Fruit fly (Drosophila melanogaster) whole organism, embryonic: ENCODE results near the gene Mlc-c.

Source experiments
- Atf3 ChIP-seq: fragments of 200-800 bp; sonication (Bioruptor generic); optimal IDR thresholded peaks from 3 replicates; lab custom pipeline; 2016; ENCODE audit warnings: missing biosample characterization, missing genetic modification characterization
- Atf6 ChIP-seq: fragments of 200-800 bp; sonication (Bioruptor generic); IDR thresholded peaks from 2 replicates; pipeline ENCODE4 v1.3.6; 2022; ENCODE audit warnings: missing biosample characterization, missing genetic modification characterization
- Bteb2 ChIP-seq: fragments of 200-800 bp; sonication (Bioruptor generic); optimal IDR thresholded peaks from 2 replicates; lab custom pipeline; 2016; ENCODE audit warnings: missing biosample characterization, missing genetic modification characterization
- CG11093 ChIP-seq: fragments of 200-800 bp; sonication (Bioruptor generic); IDR thresholded peaks from 3 replicates; pipeline ENCODE4 v1.3.6; 2022; ENCODE audit warnings: missing biosample characterization, missing genetic modification characterization
- CG12219 ChIP-seq: fragments of 200-800 bp; sonication (Bioruptor generic); optimal IDR thresholded peaks from 3 replicates; lab custom pipeline; 2018; ENCODE audit warnings: missing biosample characterization, mild to moderate bottlenecking, missing genetic modification characterization
- CG12236 ChIP-seq: fragments of 200-800 bp; sonication (Bioruptor generic); optimal IDR thresholded peaks from 2 replicates; lab custom pipeline; 2016; ENCODE audit warnings: missing biosample characterization, missing genetic modification characterization
- CG13296 ChIP-seq: fragments of 200-800 bp; sonication (Bioruptor generic); optimal IDR thresholded peaks from 3 replicates; lab custom pipeline; 2018; ENCODE audit warnings: missing biosample characterization, mild to moderate bottlenecking, missing genetic modification characterization
- CG14050 ChIP-seq: fragments of 200-800 bp; sonication (Bioruptor generic); IDR thresholded peaks from 3 replicates; pipeline ENCODE4 v1.3.6; 2022; ENCODE audit warnings: missing biosample characterization, missing genetic modification characterization
- CG16815 ChIP-seq: fragments of 200-800 bp; sonication (Bioruptor generic); optimal IDR thresholded peaks from 3 replicates; lab custom pipeline; 2017; ENCODE audit warnings: missing biosample characterization, mild to moderate bottlenecking, missing genetic modification characterization
- CG2116 ChIP-seq: fragments of 200-800 bp; sonication (Bioruptor generic); optimal IDR thresholded peaks from 3 replicates; lab custom pipeline; 2018; ENCODE audit warnings: missing biosample characterization, mild to moderate bottlenecking, missing genetic modification characterization
- CG2875 ChIP-seq: fragments of 200-800 bp; sonication (Bioruptor generic); optimal IDR thresholded peaks from 2 replicates; lab custom pipeline; 2017; ENCODE audit warnings: missing biosample characterization, mild to moderate bottlenecking, missing genetic modification characterization, missing genetic modification reagents
- CG2889 ChIP-seq: fragments of 200-800 bp; sonication (Bioruptor generic); IDR thresholded peaks from 3 replicates; pipeline ENCODE4 v1.3.6; 2022; ENCODE audit warnings: missing biosample characterization, missing genetic modification characterization
- CG34422 ChIP-seq: fragments of 200-800 bp; sonication (Bioruptor generic); IDR thresholded peaks from 3 replicates; pipeline ENCODE4 v1.3.6; 2022; ENCODE audit warnings: missing biosample characterization, missing genetic modification characterization
- CG3847 ChIP-seq: fragments of 200-800 bp; sonication (Bioruptor generic); IDR thresholded peaks from 2 replicates; pipeline ENCODE4 v1.3.6; 2022; ENCODE audit warnings: missing biosample characterization, missing genetic modification characterization
- CG4360 ChIP-seq: fragments of 200-800 bp; sonication (Bioruptor generic); IDR thresholded peaks from 2 replicates; pipeline ENCODE4 v1.3.6; 2022; ENCODE audit warnings: missing biosample characterization, missing genetic modification characterization
- CG6272 ChIP-seq: fragments of 200-800 bp; sonication (Bioruptor generic); IDR thresholded peaks from 2 replicates; pipeline ENCODE4 v1.3.6; 2022; ENCODE audit warnings: missing biosample characterization, missing genetic modification characterization
- CG6689 ChIP-seq: fragments of 200-800 bp; sonication (Bioruptor generic); IDR thresholded peaks from 2 replicates; pipeline ENCODE4 v1.3.6; 2022; ENCODE audit warnings: missing biosample characterization, missing genetic modification characterization
- CG6791 ChIP-seq: fragments of 200-800 bp; sonication (Bioruptor generic); IDR thresholded peaks from 3 replicates; pipeline ENCODE4 v1.3.6; 2022; ENCODE audit warnings: missing biosample characterization, missing genetic modification characterization; ENCODE audit not compliant: partially characterized antibody
- CG8388 ChIP-seq: fragments of 200-800 bp; sonication (Bioruptor generic); optimal IDR thresholded peaks from 2 replicates; lab custom pipeline; 2019; ENCODE audit warnings: missing biosample characterization, mild to moderate bottlenecking, missing genetic modification characterization, moderate library complexity
- CG9609 ChIP-seq: fragments of 200-800 bp; sonication (Bioruptor generic); optimal IDR thresholded peaks from 3 replicates; lab custom pipeline; 2016; ENCODE audit warnings: missing biosample characterization, missing genetic modification characterization
- CG9876 ChIP-seq: fragments of 200-800 bp; sonication (Bioruptor generic); optimal IDR thresholded peaks from 2 replicates; lab custom pipeline; 2016; ENCODE audit warnings: missing biosample characterization, missing genetic modification characterization
- Chrac-16 ChIP-seq: fragments of 200-800 bp; sonication (Bioruptor generic); optimal IDR thresholded peaks from 3 replicates; lab custom pipeline; 2016; ENCODE audit warnings: missing biosample characterization, missing genetic modification characterization
- D ChIP-seq, 2 experiments: fragments of 200-800 bp in 1 of 2; fragments of >200 bp in 1 of 2; sonication (Bioruptor generic) in 1 of 2; optimal IDR thresholded peaks; 2 replicates in 1 of 2; 3 replicates in 1 of 2; lab custom pipeline; 2017; ENCODE audit warnings: mild to moderate bottlenecking in 1 of 2, missing biosample characterization in 1 of 2, missing genetic modification characterization in 1 of 2, missing genetic modification reagents in 1 of 2
- Dip2 ChIP-seq: fragments of 200-800 bp; sonication (Bioruptor generic); IDR thresholded peaks from 2 replicates; pipeline ENCODE4 v1.3.6; 2022; ENCODE audit warnings: missing biosample characterization, missing genetic modification characterization
- Dip3 ChIP-seq: fragments of 200-800 bp; sonication (Bioruptor generic); optimal IDR thresholded peaks from 3 replicates; lab custom pipeline; 2016; ENCODE audit warnings: missing biosample characterization, missing genetic modification characterization
- Doc2 ChIP-seq: fragments of 200-800 bp; sonication (Bioruptor generic); IDR thresholded peaks from 2 replicates; pipeline ENCODE4 v1.3.6; 2022; ENCODE audit warnings: missing biosample characterization, missing genetic modification characterization
- Dp ChIP-seq: fragments of 200-800 bp; sonication (Bioruptor generic); optimal IDR thresholded peaks from 2 replicates; lab custom pipeline; 2018; ENCODE audit warnings: missing biosample characterization, mild to moderate bottlenecking, missing genetic modification characterization, moderate library complexity
- ERR ChIP-seq: fragments of 200-800 bp; sonication (Bioruptor generic); optimal IDR thresholded peaks from 2 replicates; lab custom pipeline; 2016; ENCODE audit warnings: missing biosample characterization, missing genetic modification characterization
- HHEX ChIP-seq: fragments of 200-800 bp; sonication (Bioruptor generic); optimal IDR thresholded peaks from 3 replicates; lab custom pipeline; 2017; ENCODE audit warnings: missing biosample characterization, mild to moderate bottlenecking, missing genetic modification characterization, missing genetic modification reagents
- Hmr ChIP-seq: fragments of 200-800 bp; sonication (Bioruptor generic); optimal IDR thresholded peaks from 3 replicates; lab custom pipeline; 2017; ENCODE audit warnings: mild to moderate bottlenecking, missing biosample characterization, missing genetic modification reagents, missing genetic modification characterization
- Max ChIP-seq: fragments of 200-800 bp; sonication (Bioruptor generic); optimal IDR thresholded peaks from 2 replicates; lab custom pipeline; 2016; ENCODE audit warnings: missing biosample characterization, mild to moderate bottlenecking, missing genetic modification characterization
- PHDP ChIP-seq: fragments of 200-800 bp; sonication (Bioruptor generic); optimal IDR thresholded peaks from 3 replicates; lab custom pipeline; 2018; ENCODE audit warnings: missing biosample characterization, mild to moderate bottlenecking, missing genetic modification characterization, moderate library complexity
- Sox102F ChIP-seq: fragments of 200-800 bp; sonication (Bioruptor generic); optimal IDR thresholded peaks from 2 replicates; lab custom pipeline; 2018; ENCODE audit warnings: missing biosample characterization, mild to moderate bottlenecking, missing genetic modification characterization, moderate library complexity
- Xrp1 ChIP-seq: fragments of 200-800 bp; sonication (Bioruptor generic); IDR thresholded peaks from 2 replicates; pipeline ENCODE4 v1.3.6; 2022; ENCODE audit warnings: missing biosample characterization, missing genetic modification characterization
- bsh ChIP-seq, 2 experiments: fragments of 200-800 bp; sonication (Bioruptor generic); optimal IDR thresholded peaks; 2 replicates each; lab custom pipeline; 2017 to 2018; ENCODE audit warnings: mild to moderate bottlenecking in 2 of 2, missing biosample characterization in 2 of 2, missing genetic modification characterization in 2 of 2, moderate library complexity in 1 of 2
- croc ChIP-seq: fragments of 200-800 bp; sonication (Bioruptor generic); conservative IDR thresholded peaks from 3 replicates; pipeline ENCODE4 v1.3.6; 2022; ENCODE audit warnings: missing biosample characterization, missing genetic modification characterization
- dan ChIP-seq: fragments of 200-800 bp; sonication (Bioruptor generic); IDR thresholded peaks from 2 replicates; pipeline ENCODE4 v1.3.6; 2022; ENCODE audit warnings: missing biosample characterization, missing genetic modification characterization
- danr ChIP-seq: fragments of 200-800 bp; sonication (Bioruptor generic); IDR thresholded peaks from 2 replicates; pipeline ENCODE4 v1.3.6; 2022; ENCODE audit warnings: missing biosample characterization, missing genetic modification characterization
- disco-r ChIP-seq: fragments of 200-800 bp; sonication (Bioruptor generic); optimal IDR thresholded peaks from 2 replicates; lab custom pipeline; 2016; ENCODE audit warnings: missing biosample characterization, missing genetic modification characterization
- ftz-f1 ChIP-seq: fragments of 200-800 bp; sonication (Bioruptor generic); optimal IDR thresholded peaks from 2 replicates; lab custom pipeline; 2016; ENCODE audit warnings: missing biosample characterization, missing genetic modification characterization
- jumu ChIP-seq: fragments of 200-800 bp; sonication (Bioruptor generic); optimal IDR thresholded peaks from 3 replicates; lab custom pipeline; 2016; ENCODE audit warnings: missing biosample characterization, missing genetic modification characterization
- kah ChIP-seq: fragments of 200-800 bp; sonication (Bioruptor generic); optimal IDR thresholded peaks from 2 replicates; lab custom pipeline; 2018; ENCODE audit warnings: missing biosample characterization, mild to moderate bottlenecking, missing genetic modification characterization
- lilli ChIP-seq: fragments of 200-800 bp; sonication (Bioruptor generic); optimal IDR thresholded peaks from 3 replicates; lab custom pipeline; 2016; ENCODE audit warnings: missing biosample characterization, missing genetic modification characterization
- onecut ChIP-seq: fragments of 200-800 bp; sonication (Bioruptor generic); IDR thresholded peaks from 2 replicates; pipeline ENCODE4 v1.3.6; 2022; ENCODE audit warnings: missing biosample characterization, missing genetic modification characterization
- prd ChIP-seq, 3 experiments: fragments of >200 bp in 2 of 3; fragments of 200-800 bp in 1 of 3; sonication (Bioruptor generic) in 1 of 3; optimal IDR thresholded peaks in 2 of 3; IDR thresholded peaks in 1 of 3; 2 replicates in 2 of 3; 3 replicates in 1 of 3; pipeline versions ENCODE4 v1.3.6 to Lab custom; 2017 to 2022; ENCODE audit warnings: missing biosample characterization in 1 of 3, missing genetic modification characterization in 1 of 3
- pum ChIP-seq: fragments of 200-800 bp; sonication (Bioruptor generic); optimal IDR thresholded peaks from 2 replicates; lab custom pipeline; 2016; ENCODE audit warnings: missing biosample characterization, missing genetic modification characterization
- slou ChIP-seq: fragments of 200-800 bp; sonication (Bioruptor generic); optimal IDR thresholded peaks from 3 replicates; lab custom pipeline; 2016; ENCODE audit warnings: missing biosample characterization, missing genetic modification characterization
- trh ChIP-seq: fragments of 200-800 bp; sonication (Bioruptor generic); optimal IDR thresholded peaks from 2 replicates; lab custom pipeline; 2016; ENCODE audit warnings: missing biosample characterization, missing genetic modification characterization
- twi ChIP-seq: fragments of 200-800 bp; optimal IDR thresholded peaks from 2 replicates; lab custom pipeline; 2019; ENCODE audit warnings: missing biosample characterization, mild to moderate bottlenecking, missing genetic modification characterization, moderate library complexity
- wek ChIP-seq: fragments of 200-800 bp; sonication (Bioruptor generic); optimal IDR thresholded peaks from 3 replicates; lab custom pipeline; 2018; ENCODE audit warnings: missing biosample characterization, mild to moderate bottlenecking, missing genetic modification characterization, moderate library complexity
- yki ChIP-seq: fragments of >200 bp; optimal IDR thresholded peaks from 3 replicates; lab custom pipeline; 2018

The Mlc-c gene

DNA sequence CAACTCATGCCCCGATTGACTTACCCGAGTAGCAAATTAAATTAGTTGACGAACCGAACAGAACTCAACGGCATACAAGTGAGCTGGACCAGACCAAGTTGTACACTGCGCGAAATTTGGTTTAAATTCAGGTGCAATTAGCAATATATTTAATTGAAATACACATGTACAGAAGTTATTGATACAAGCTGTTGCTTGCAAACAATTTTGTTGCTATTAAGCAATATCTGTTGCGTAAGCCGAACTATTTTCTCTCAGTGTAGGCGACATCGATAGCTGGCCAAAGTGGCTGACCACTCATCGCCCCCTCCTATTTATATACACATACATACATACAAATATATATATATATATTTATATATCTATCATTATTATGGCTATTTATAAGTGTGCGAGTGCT lies 18.2 kb downstream of the Mlc-c start (continued):
- TF ChIP-seq Dip2 (GFP tag; lab: Robert Waterston, UW) (no peak), CG3847 (GFP tag; lab: Robert Waterston, UW) (no peak), Atf6 (no peak), CG11093 (no peak), prd (optimal IDR thresholded peaks at IDR 0.05; lab: Kevin White, UChicago) (no peak), prd (GFP tag; IDR thresholded peaks at IDR 0.05; lab: Robert Waterston, UW) (peak; percentile 88), CG9876 (GFP tag; lab: Kevin White, UChicago) (no peak), pum (GFP tag; lab: Kevin White, UChicago) (no peak), HHEX (GFP tag; lab: Kevin White, UChicago) (no peak), CG2116 (GFP tag; lab: Kevin White, UChicago) (no peak), ftz-f1 (GFP tag; lab: Kevin White, UChicago) (no peak), Bteb2 (no peak), yki (no peak), disco-r (GFP tag; lab: Kevin White, UChicago) (no peak), CG2875 (GFP tag; lab: Kevin White, UChicago) (no peak), CG8388 (GFP tag; lab: Kevin White, UChicago) (peak; percentile 24), CG13296 (GFP tag; lab: Kevin White, UChicago) (no peak), croc (GFP tag; lab: Robert Waterston, UW) (no peak), jumu (no peak), Sox102F (GFP tag; lab: Kevin White, UChicago) (peak; percentile 13), kah (GFP tag; lab: Kevin White, UChicago) (no peak), Chrac-16 (GFP tag; lab: Kevin White, UChicago) (peak; percentile 13), CG9609 (GFP tag; lab: Kevin White, UChicago) (no peak), slou (GFP tag; lab: Kevin White, UChicago) (no peak), Xrp1 (GFP tag; lab: Robert Waterston, UW) (peak; percentile 62; the same call in 1 of the 2 replicates), CG6689 (GFP tag; lab: Robert Waterston, UW) (peak; percentile 47), bsh (GFP tag; optimal IDR thresholded peaks at IDR 0.05; lab: Kevin White, UChicago) (peak in 1 of 2 experiments; percentile 46), CG6272 (GFP tag; lab: Robert Waterston, UW) (no peak), danr (GFP tag; lab: Robert Waterston, UW) (0 out of 2 replicates have a peak, but pooled peaks have one; percentile 14), Doc2 (no peak), ERR (GFP tag; lab: Kevin White, UChicago) (no peak), CG16815 (peak; percentile 45), Atf3 (GFP tag; lab: Kevin White, UChicago) (no peak), onecut (GFP tag; lab: Robert Waterston, UW) (0 out of 2 replicates have a peak, but pooled peaks have one; percentile 16), wek (GFP tag; lab: Kevin White, UChicago) (no peak), CG12236 (GFP tag; lab: Kevin White, UChicago) (no peak), PHDP (tag; lab: Kevin White, UChicago) (no peak), Max (GFP tag; lab: Kevin White, UChicago) (no peak), CG34422 (0 out of 3 replicates have a peak, but pooled peaks have one; percentile 38), Dip3 (GFP tag; lab: Kevin White, UChicago) (no peak), trh (GFP tag; lab: Kevin White, UChicago) (no peak), Dp (GFP tag; lab: Kevin White, UChicago) (no peak), CG14050 (GFP tag; lab: Robert Waterston, UW) (no peak), CG2889 (GFP tag; lab: Robert Waterston, UW) (no peak), Hmr (GFP tag; lab: Kevin White, UChicago) (peak; percentile 19), lilli (GFP tag; lab: Kevin White, UChicago) (no peak), CG12219 (GFP tag; lab: Kevin White, UChicago) (no peak), CG6791 (GFP tag; lab: Robert Waterston, UW) (no peak), CG4360 (GFP tag; lab: Robert Waterston, UW) (no peak), twi (no peak), D (optimal IDR thresholded peaks at IDR 0.05; lab: Kevin White, UChicago) (no peak), D (GFP tag; optimal IDR thresholded peaks at IDR 0.05; lab: Kevin White, UChicago) (peak; percentile 15), dan (GFP tag; lab: Robert Waterston, UW) (0 out of 2 replicates have a peak, but pooled peaks have one; percentile 17)
